Worm (Caenorhabditis elegans) whole organism, L4 larva: ENCODE measurements around the gene srw-107.

Experiments
- F37D6.2 ChIP-seq: sonication (generic microtip); optimal IDR thresholded peaks from 2 replicates; lab custom pipeline; 2016; ENCODE audit warnings: mild to moderate bottlenecking, missing genetic modification characterization, missing compliant biosample characterization
- ceh-44 ChIP-seq: fragments of 200-800 bp; sonication (Bioruptor generic); IDR thresholded peaks from 2 replicates; pipeline ENCODE4 v1.3.6; 2022; ENCODE audit warnings: missing genetic modification reagents, missing genetic modification characterization, missing compliant biosample characterization
- dmd-9 ChIP-seq: fragments of 200-800 bp; sonication (Bioruptor generic); IDR thresholded peaks from 2 replicates; pipeline ENCODE4 v1.3.6; 2022; ENCODE audit warnings: missing genetic modification reagents, missing genetic modification characterization, missing compliant biosample characterization
- dve-1 ChIP-seq: sonication (generic microtip); optimal IDR thresholded peaks from 2 replicates; lab custom pipeline; 2017; ENCODE audit warnings: antibody characterized with exemption, mild to moderate bottlenecking, missing genetic modification characterization, missing compliant biosample characterization; ENCODE audit not compliant: insufficient read depth
- egl-27 ChIP-seq: sonication (generic microtip); optimal IDR thresholded peaks from 3 replicates; lab custom pipeline; 2017; ENCODE audit warnings: missing biosample characterization, missing genetic modification reagents, missing genetic modification characterization
- hlh-11 ChIP-seq: fragments of 200-800 bp; sonication (Bioruptor generic); optimal IDR thresholded peaks from 2 replicates; lab custom pipeline; 2018; ENCODE audit warnings: mild to moderate bottlenecking, missing genetic modification characterization, missing compliant biosample characterization
- lin-1 ChIP-seq: fragments of 200-800 bp; sonication (Bioruptor generic); IDR thresholded peaks from 2 replicates; pipeline ENCODE4 v1.3.6; 2022; ENCODE audit warnings: missing genetic modification reagents, missing genetic modification characterization, missing compliant biosample characterization
- lir-3 ChIP-seq: sonication (generic microtip); optimal IDR thresholded peaks from 2 replicates; lab custom pipeline; 2016; ENCODE audit warnings: mild to moderate bottlenecking, missing genetic modification characterization, missing compliant biosample characterization
- nhr-10 ChIP-seq: fragments of 150-350 bp; optimal IDR thresholded peaks from 2 replicates; lab custom pipeline; 2014; ENCODE audit warnings: missing biosample characterization, missing genetic modification characterization
- nhr-25 ChIP-seq: sonication (generic microtip); optimal IDR thresholded peaks from 2 replicates; lab custom pipeline; 2017; ENCODE audit warnings: missing genetic modification characterization, mild to moderate bottlenecking, missing compliant biosample characterization, antibody characterized with exemption, moderate library complexity, borderline replicate concordance; ENCODE audit not compliant: insufficient read depth
- pha-4 ChIP-seq, 2 experiments: fragments of 150-350 bp in 1 of 2; fragments of 200-800 bp in 1 of 2; sonication (Bioruptor generic) in 1 of 2; IDR thresholded peaks in 1 of 2; optimal IDR thresholded peaks in 1 of 2; 2 replicates each; pipeline versions ENCODE4 v1.3.6 to Lab custom; 2014 to 2022; ENCODE audit warnings: missing genetic modification characterization in 2 of 2, missing genetic modification reagents in 2 of 2, missing biosample characterization in 1 of 2, missing compliant biosample characterization in 1 of 2
- ztf-11 ChIP-seq: fragments of 150-350 bp; optimal IDR thresholded peaks from 2 replicates; lab custom pipeline; 2014; ENCODE audit warnings: missing biosample characterization, missing genetic modification characterization

ce11 chrV:553067-553466 lies 31.6 kb upstream of the srw-107 start, which contains the start of gene C14C6.8:
- no peak for TF ChIP-seq nhr-10 (tag; lab: Kevin White, UChicago)
- no peak for TF ChIP-seq hlh-11
- no peak for TF ChIP-seq ceh-44 (GFP tag; lab: Robert Waterston, UW)
- TF ChIP-seq dmd-9, result no peak
- no peak for TF ChIP-seq nhr-25 (tag; lab: Kevin White, UChicago)
- no peak for TF ChIP-seq lir-3 (tag; lab: Kevin White, UChicago)
- TF ChIP-seq pha-4 (GFP tag; IDR thresholded peaks at IDR 0.05; lab: Robert Waterston, UW), result no peak
- no peak for TF ChIP-seq pha-4 (tag; optimal IDR thresholded peaks at IDR 0.05; lab: Kevin White, UChicago)
- no peak for TF ChIP-seq dve-1
- TF ChIP-seq lin-1 (GFP tag; lab: Robert Waterston, UW), result no peak
- TF ChIP-seq ztf-11, result no peak
- TF ChIP-seq egl-27 (tag; lab: Kevin White, UChicago), result no peak
- TF ChIP-seq F37D6.2 (tag; lab: Kevin White, UChicago), result no peak
